Worm (Caenorhabditis elegans) whole organism, late embryonic: ENCODE results near the gene C16C8.19.

Source experiments
- ceh-2 ChIP-seq: sonication (generic microtip); optimal IDR thresholded peaks from 2 replicates; lab custom pipeline; 2016; ENCODE audit warnings: missing genotype, missing genetic modification characterization, missing compliant biosample characterization
- ceh-30 ChIP-seq: fragments of 150-350 bp; optimal IDR thresholded peaks from 2 replicates; lab custom pipeline; 2014; ENCODE audit warnings: missing biosample characterization, missing genetic modification characterization
- ceh-31 ChIP-seq: sonication (generic microtip); optimal IDR thresholded peaks from 2 replicates; lab custom pipeline; 2016; ENCODE audit warnings: missing genetic modification characterization, missing compliant biosample characterization
- ceh-48 ChIP-seq: sonication (generic microtip); optimal IDR thresholded peaks from 2 replicates; lab custom pipeline; 2016; ENCODE audit warnings: missing genetic modification characterization, inconsistent platforms, missing compliant biosample characterization
- ceh-9 ChIP-seq: sonication (generic microtip); optimal IDR thresholded peaks from 2 replicates; lab custom pipeline; 2016; ENCODE audit warnings: mild to moderate bottlenecking, missing genetic modification characterization, inconsistent platforms, missing compliant biosample characterization
- che-1 ChIP-seq: sonication (generic microtip); optimal IDR thresholded peaks from 2 replicates; lab custom pipeline; 2016; ENCODE audit warnings: mild to moderate bottlenecking, missing genetic modification characterization, missing compliant biosample characterization
- dmd-4 ChIP-seq: sonication (generic microtip); optimal IDR thresholded peaks from 2 replicates; lab custom pipeline; 2016; ENCODE audit warnings: borderline replicate concordance, missing genetic modification characterization, missing compliant biosample characterization
- elt-2 ChIP-seq: sonication (generic microtip); optimal IDR thresholded peaks from 2 replicates; lab custom pipeline; 2016; ENCODE audit warnings: missing genetic modification reagents, missing genetic modification characterization, missing compliant biosample characterization
- mec-3 ChIP-seq: sonication (generic microtip); optimal IDR thresholded peaks from 2 replicates; lab custom pipeline; 2016; ENCODE audit warnings: borderline replicate concordance, missing genetic modification characterization, missing compliant biosample characterization
- rnt-1 ChIP-seq: sonication (generic microtip); optimal IDR thresholded peaks from 2 replicates; lab custom pipeline; 2016; ENCODE audit warnings: missing genetic modification characterization, missing compliant biosample characterization
- sox-4 ChIP-seq: sonication (generic microtip); optimal IDR thresholded peaks from 2 replicates; lab custom pipeline; 2017; ENCODE audit warnings: mild to moderate bottlenecking, missing genetic modification characterization, inconsistent platforms, missing compliant biosample characterization
- tbx-2 ChIP-seq: sonication (generic microtip); optimal IDR thresholded peaks from 2 replicates; lab custom pipeline; 2016; ENCODE audit warnings: missing genetic modification characterization, missing compliant biosample characterization

ce11 chrII:3460048-3460447 is 1.8 kb downstream of the C16C8.19 start, which contains the start of gene C16C8.7:
- TF ChIP-seq ceh-9 (tag; lab: Kevin White, UChicago) (no peak), rnt-1 (tag; lab: Kevin White, UChicago) (no peak), dmd-4 (tag; lab: Kevin White, UChicago) (no peak), sox-4 (no peak), ceh-31 (tag; lab: Kevin White, UChicago) (no peak), ceh-30 (tag; lab: Kevin White, UChicago) (no peak), elt-2 (tag; lab: Kevin White, UChicago) (no peak), ceh-48 (tag; lab: Kevin White, UChicago) (no peak), ceh-2 (tag; lab: Kevin White, UChicago) (no peak), tbx-2 (no peak), che-1 (tag; lab: Kevin White, UChicago) (no peak), mec-3 (tag; lab: Kevin White, UChicago) (no peak)
